Worm (Caenorhabditis elegans): ENCODE results near the gene W07G1.1.

The W07G1.1 gene

ce11 chrII:13888278-13888677 lies 51.2 kb downstream of the W07G1.1 start, which contains the start of gene mcd-1 (continued):
- TF ChIP-seq swsn-7 (tag; optimal IDR thresholded peaks at IDR 0.05) (peak; percentile 21), lin-13 (GFP tag; optimal IDR thresholded peaks at IDR 0.05) (peak; percentile 67), egl-13 (tag; optimal IDR thresholded peaks at IDR 0.05) (peak; percentile 26)

Measured in whole organism, L1 larva.